Worm (Caenorhabditis elegans): ENCODE data around the gene ZC513.3.

ZC513.3 gene

DNA sequence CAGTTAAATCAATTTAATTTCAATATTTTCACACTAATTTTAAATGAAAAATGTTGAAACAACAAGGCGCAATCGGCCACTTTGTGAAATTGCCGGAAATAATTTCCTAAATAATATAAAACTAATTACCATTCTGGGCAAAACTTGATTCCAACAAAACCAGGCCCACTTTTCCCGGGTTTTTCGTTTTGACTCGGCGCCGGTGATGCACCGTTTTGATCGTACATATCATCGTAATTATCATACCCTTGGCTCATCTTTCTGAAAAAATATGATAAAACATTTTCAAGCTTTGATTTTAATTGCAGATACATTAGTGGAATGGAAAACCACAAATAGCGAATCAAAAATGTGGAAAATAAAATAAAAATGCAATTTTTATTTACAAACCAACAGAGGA is 34.8 kb upstream of the ZC513.3 start, which contains the start of gene rpb-9:
rpb-9 (minus strand) TSS at position 314 of the 400 bp plus-strand sequence.
- TF ChIP-seq zag-1 (tag; optimal IDR thresholded peaks at IDR 0.05) (no peak), daf-16 (GFP tag; optimal IDR thresholded peaks at IDR 0.05) (no peak), daf-16 (tag; optimal IDR thresholded peaks at IDR 0.05) (peak; percentile 3), php-3 (GFP tag; IDR thresholded peaks at IDR 0.05) (no peak), mes-2 (tag; optimal IDR thresholded peaks at IDR 0.05; ENCODE audit: poor library complexity, severe bottlenecking) (peak; percentile 35), Y105C5A.15 (GFP tag; IDR thresholded peaks at IDR 0.05) (no peak), fkh-10 (GFP tag; optimal IDR thresholded peaks at IDR 0.05) (no peak), Y5F2A.4 (GFP tag; optimal IDR thresholded peaks at IDR 0.05) (no peak), nhr-237 (tag; optimal IDR thresholded peaks at IDR 0.05) (no peak), saeg-2 (GFP tag; IDR thresholded peaks at IDR 0.05) (no peak), ces-1 (GFP tag; optimal IDR thresholded peaks at IDR 0.05) (no peak), daf-8 (GFP tag; IDR thresholded peaks at IDR 0.05) (no peak), egl-43 (GFP tag; IDR thresholded peaks at IDR 0.05) (no peak), T26A8.4 (GFP tag; IDR thresholded peaks at IDR 0.05) (peak; percentile 43; the same call in 1 of the 2 replicates), unc-62 (GFP tag; optimal IDR thresholded peaks at IDR 0.05 in 1 of 2) (no peak), unc-62 (tag; optimal IDR thresholded peaks at IDR 0.05) (no peak), Y75B8A.6 (GFP tag; IDR thresholded peaks at IDR 0.05) (no peak), zfp-2 (tag; optimal IDR thresholded peaks at IDR 0.05) (no peak), T20F7.1 (GFP tag; optimal IDR thresholded peaks at IDR 0.05) (no peak), skn-1 (tag; optimal IDR thresholded peaks at IDR 0.05) (no peak), nhr-77 (tag; optimal IDR thresholded peaks at IDR 0.05) (no peak), lin-38 (GFP tag; IDR thresholded peaks at IDR 0.05) (peak; percentile 39), pqm-1 (tag; optimal IDR thresholded peaks at IDR 0.05) (no peak), nhr-102 (tag; optimal IDR thresholded peaks at IDR 0.05) (peak; percentile 4), madf-5 (GFP tag; IDR thresholded peaks at IDR 0.05) (no peak), zfp-3 (GFP tag; conservative IDR thresholded peaks at IDR 0.05) (no peak), nhr-10 (tag; optimal IDR thresholded peaks at IDR 0.05) (no peak), tra-1 (GFP tag; IDR thresholded peaks at IDR 0.05) (no peak), dmd-8 (GFP tag; IDR thresholded peaks at IDR 0.05) (no peak), nhr-76 (tag; optimal IDR thresholded peaks at IDR 0.05) (no peak), Y48G9A.11 (GFP tag; IDR thresholded peaks at IDR 0.05) (no peak), pha-4 (GFP tag; IDR thresholded peaks at IDR 0.05) (no peak), pha-4 (tag; optimal IDR thresholded peaks at IDR 0.05) (no peak), hlh-11 (tag; optimal IDR thresholded peaks at IDR 0.05) (no peak), ceh-44 (GFP tag; IDR thresholded peaks at IDR 0.05) (no peak), lin-39 (tag; optimal IDR thresholded peaks at IDR 0.05) (no peak), spr-1 (tag; optimal IDR thresholded peaks at IDR 0.05) (no peak), tag-97 (GFP tag; IDR thresholded peaks at IDR 0.05) (no peak), F49E8.2 (tag; optimal IDR thresholded peaks at IDR 0.05; ENCODE audit: borderline replicate concordance) (peak; percentile 8), snpc-1.2 (GFP tag; IDR thresholded peaks at IDR 0.05) (no peak), lin-13 (GFP tag; optimal IDR thresholded peaks at IDR 0.05) (no peak), madf-9 (GFP tag; conservative IDR thresholded peaks at IDR 0.05) (no peak), ZK546.5 (tag; optimal IDR thresholded peaks at IDR 0.05) (no peak), lin-1 (GFP tag; IDR thresholded peaks at IDR 0.05) (peak; percentile 53; the same call in 1 of the 2 replicates), zip-2 (tag; optimal IDR thresholded peaks at IDR 0.05) (no peak), ama-1 (optimal IDR thresholded peaks at IDR 0.05) (peak; percentile 57), dve-1 (tag; optimal IDR thresholded peaks at IDR 0.05; ENCODE audit: insufficient read depth) (peak; percentile 1), nhr-28 (tag; optimal IDR thresholded peaks at IDR 0.05) (no peak), F37D6.2 (tag; optimal IDR thresholded peaks at IDR 0.05) (no peak), set-16 (GFP tag; IDR thresholded peaks at IDR 0.05) (no peak), mep-1 (tag; optimal IDR thresholded peaks at IDR 0.05) (no peak), dmd-6 (GFP tag; IDR thresholded peaks at IDR 0.05) (no peak)
